Worm (Caenorhabditis elegans) whole organism, mixed stage, embryonic: ENCODE measurements around the gene sym-3.

Experiments
- M03D4.4 ChIP-seq: sonication (generic microtip); optimal IDR thresholded peaks from 2 replicates; lab custom pipeline; 2017; ENCODE audit warnings: mild to moderate bottlenecking, missing genetic modification characterization, missing compliant biosample characterization
- bed-3 ChIP-seq: fragments of 200-800 bp; sonication (Bioruptor generic); optimal IDR thresholded peaks from 3 replicates; lab custom pipeline; 2018; ENCODE audit warnings: mild to moderate bottlenecking, missing genetic modification characterization, moderate library complexity, missing compliant biosample characterization
- blmp-1 ChIP-seq: fragments of 150-350 bp; optimal IDR thresholded peaks from 2 replicates; lab custom pipeline; 2014; ENCODE audit warnings: missing biosample characterization, missing genetic modification characterization
- ceh-39 ChIP-seq: fragments of 150-350 bp; optimal IDR thresholded peaks from 2 replicates; lab custom pipeline; 2014; ENCODE audit warnings: missing biosample characterization, missing genetic modification characterization
- ceh-43 ChIP-seq: fragments of 200-800 bp; sonication (Bioruptor generic); optimal IDR thresholded peaks from 2 replicates; lab custom pipeline; 2018; ENCODE audit warnings: mild to moderate bottlenecking, missing genetic modification characterization, moderate library complexity, missing compliant biosample characterization
- ceh-83 ChIP-seq: fragments of 200-800 bp; sonication (Bioruptor generic); optimal IDR thresholded peaks from 2 replicates; lab custom pipeline; 2018; ENCODE audit warnings: mild to moderate bottlenecking, missing genetic modification characterization, missing compliant biosample characterization
- ces-1 ChIP-seq: fragments of 150-350 bp; optimal IDR thresholded peaks from 2 replicates; lab custom pipeline; 2014; ENCODE audit warnings: missing biosample characterization, missing genetic modification reagents, missing genetic modification characterization
- cnd-1 ChIP-seq: fragments of 200-800 bp; sonication (Bioruptor generic); optimal IDR thresholded peaks from 2 replicates; lab custom pipeline; 2018; ENCODE audit warnings: mild to moderate bottlenecking, missing genetic modification characterization, missing compliant biosample characterization
- drap-1 ChIP-seq: fragments of 200-800 bp; sonication (Bioruptor generic); optimal IDR thresholded peaks from 3 replicates; lab custom pipeline; 2018; ENCODE audit warnings: mild to moderate bottlenecking, missing genetic modification characterization, missing compliant biosample characterization
- elt-1 ChIP-seq: sonication (generic microtip); optimal IDR thresholded peaks from 2 replicates; lab custom pipeline; 2017; ENCODE audit warnings: missing genetic modification characterization, mild to moderate bottlenecking, missing compliant biosample characterization, antibody characterized with exemption, moderate library complexity, borderline replicate concordance; ENCODE audit not compliant: insufficient read depth
- elt-3 ChIP-seq: fragments of 150-350 bp; optimal IDR thresholded peaks from 2 replicates; lab custom pipeline; 2014; ENCODE audit warnings: missing biosample characterization, missing genetic modification characterization
- flh-1 ChIP-seq: fragments of 200-800 bp; sonication (Bioruptor generic); optimal IDR thresholded peaks from 2 replicates; lab custom pipeline; 2018; ENCODE audit warnings: mild to moderate bottlenecking, missing genetic modification characterization, moderate library complexity, missing compliant biosample characterization
- ham-2 ChIP-seq: fragments of 200-800 bp; sonication (Bioruptor generic); optimal IDR thresholded peaks from 2 replicates; lab custom pipeline; 2018; ENCODE audit warnings: mild to moderate bottlenecking, missing genetic modification characterization, missing compliant biosample characterization
- hlh-1 ChIP-seq: fragments of 150-350 bp; optimal IDR thresholded peaks from 2 replicates; lab custom pipeline; 2014; ENCODE audit warnings: missing biosample characterization, missing genetic modification reagents, missing genetic modification characterization
- lin-13 ChIP-seq: fragments of 150-350 bp; optimal IDR thresholded peaks from 2 replicates; lab custom pipeline; 2014; ENCODE audit warnings: missing biosample characterization, missing genetic modification characterization
- lin-32 ChIP-seq: fragments of 200-800 bp; sonication (Bioruptor generic); optimal IDR thresholded peaks from 2 replicates; lab custom pipeline; 2018; ENCODE audit warnings: mild to moderate bottlenecking, missing genetic modification characterization, missing compliant biosample characterization
- lsy-2 ChIP-seq: fragments of 150-350 bp; optimal IDR thresholded peaks from 2 replicates; lab custom pipeline; 2014; ENCODE audit warnings: missing biosample characterization, missing genetic modification characterization
- mab-5 ChIP-seq: fragments of 150-350 bp; optimal IDR thresholded peaks from 2 replicates; lab custom pipeline; 2014; ENCODE audit warnings: missing biosample characterization, missing genetic modification characterization
- mep-1 ChIP-seq: fragments of 150-350 bp; optimal IDR thresholded peaks from 2 replicates; lab custom pipeline; 2017; ENCODE audit warnings: missing biosample characterization, missing genetic modification reagents, missing genetic modification characterization, inconsistent platforms
- mls-2 ChIP-seq: sonication (generic microtip); optimal IDR thresholded peaks from 2 replicates; lab custom pipeline; 2016; ENCODE audit warnings: mild to moderate bottlenecking, missing genetic modification characterization, moderate library complexity, missing compliant biosample characterization
- nhr-12 ChIP-seq: fragments of 150-350 bp; optimal IDR thresholded peaks from 2 replicates; lab custom pipeline; 2014; ENCODE audit warnings: missing biosample characterization, missing genetic modification characterization
- nhr-2 ChIP-seq: fragments of 150-350 bp; optimal IDR thresholded peaks from 2 replicates; lab custom pipeline; 2014; ENCODE audit warnings: missing biosample characterization, missing genetic modification characterization
- nhr-237 ChIP-seq: fragments of 150-350 bp; optimal IDR thresholded peaks from 2 replicates; lab custom pipeline; 2014; ENCODE audit warnings: missing biosample characterization, missing genetic modification characterization
- nhr-28 ChIP-seq: fragments of 150-350 bp; optimal IDR thresholded peaks from 2 replicates; lab custom pipeline; 2014; ENCODE audit warnings: missing biosample characterization, missing genetic modification characterization
- nhr-76 ChIP-seq: sonication (generic microtip); optimal IDR thresholded peaks from 2 replicates; lab custom pipeline; 2017; ENCODE audit warnings: missing biosample characterization, missing genetic modification characterization
- pha-4 ChIP-seq: fragments of 150-350 bp; optimal IDR thresholded peaks from 2 replicates; lab custom pipeline; 2018; ENCODE audit warnings: missing biosample characterization, missing genetic modification reagents, missing genetic modification characterization
- sem-2 ChIP-seq: fragments of 200-800 bp; sonication (Bioruptor generic); optimal IDR thresholded peaks from 2 replicates; lab custom pipeline; 2018; ENCODE audit warnings: mild to moderate bottlenecking, missing genetic modification characterization, missing compliant biosample characterization
- snpc-4 ChIP-seq: fragments of 150-350 bp; optimal IDR thresholded peaks from 2 replicates; lab custom pipeline; 2014; ENCODE audit warnings: missing biosample characterization, missing genetic modification characterization
- sptf-1 ChIP-seq: sonication (generic microtip); optimal IDR thresholded peaks from 2 replicates; lab custom pipeline; 2017; ENCODE audit warnings: mild to moderate bottlenecking, missing genetic modification characterization, moderate library complexity, missing compliant biosample characterization
- tbx-8 ChIP-seq: fragments of 200-800 bp; sonication (Bioruptor generic); optimal IDR thresholded peaks from 2 replicates; lab custom pipeline; 2018; ENCODE audit warnings: mild to moderate bottlenecking, missing genetic modification characterization, moderate library complexity, missing compliant biosample characterization
- unc-120 ChIP-seq: sonication (generic microtip); optimal IDR thresholded peaks from 2 replicates; lab custom pipeline; 2017; ENCODE audit warnings: missing genetic modification characterization, missing compliant biosample characterization; ENCODE audit not compliant: poor library complexity, severe bottlenecking
- unc-39 ChIP-seq: fragments of 150-350 bp; optimal IDR thresholded peaks from 2 replicates; lab custom pipeline; 2014; ENCODE audit warnings: missing biosample characterization, missing genetic modification characterization
- unc-62 ChIP-seq: fragments of 150-350 bp; optimal IDR thresholded peaks from 2 replicates; lab custom pipeline; 2014; ENCODE audit warnings: missing biosample characterization, missing genetic modification reagents, missing genetic modification characterization
- zip-8 ChIP-seq: fragments of 150-350 bp; optimal IDR thresholded peaks from 2 replicates; lab custom pipeline; 2014; ENCODE audit warnings: missing biosample characterization, missing genetic modification characterization
- ztf-11 ChIP-seq: fragments of 150-350 bp; optimal IDR thresholded peaks from 2 replicates; lab custom pipeline; 2014; ENCODE audit warnings: missing biosample characterization, missing genetic modification characterization

The sym-3 gene

DNA sequence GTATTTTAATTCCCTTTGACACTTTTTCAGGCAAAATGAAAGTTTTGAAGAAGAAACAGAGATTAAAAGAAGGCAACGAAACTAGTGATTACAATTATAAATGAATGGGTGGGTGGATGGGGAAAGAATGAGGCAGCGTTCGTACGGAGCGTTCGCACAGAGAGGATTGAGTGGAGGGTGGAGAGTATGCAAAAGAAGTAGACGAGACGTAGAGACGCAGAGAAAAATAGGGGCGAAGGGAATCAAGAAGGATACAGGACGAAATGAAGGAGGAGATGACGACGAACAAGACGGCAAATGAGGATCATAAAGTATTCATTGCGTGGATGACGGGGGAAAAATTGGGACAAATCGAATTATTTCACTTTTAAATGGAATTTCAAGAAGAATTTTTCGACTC lies 8.8 kb upstream of the sym-3 start:
- TF ChIP-seq M03D4.4 (tag; lab: Kevin White, UChicago) (peak; percentile 11), lin-32 (GFP tag; lab: Kevin White, UChicago) (no peak), drap-1 (peak; percentile 19), unc-62 (peak; percentile 39), mls-2 (tag; lab: Kevin White, UChicago) (peak; percentile 73), lin-13 (tag; lab: Kevin White, UChicago) (peak; percentile 32), ceh-39 (tag; lab: Kevin White, UChicago) (no peak), cnd-1 (tag; lab: Kevin White, UChicago) (no peak), ces-1 (peak; percentile 32), unc-120 (tag; lab: Kevin White, UChicago) (no peak), sptf-1 (tag; lab: Kevin White, UChicago) (no peak), mep-1 (tag; lab: Kevin White, UChicago) (peak; percentile 20), snpc-4 (tag; lab: Kevin White, UChicago) (no peak)
- TF ChIP-seq, all 35 proteins: peak for 7

DNA sequence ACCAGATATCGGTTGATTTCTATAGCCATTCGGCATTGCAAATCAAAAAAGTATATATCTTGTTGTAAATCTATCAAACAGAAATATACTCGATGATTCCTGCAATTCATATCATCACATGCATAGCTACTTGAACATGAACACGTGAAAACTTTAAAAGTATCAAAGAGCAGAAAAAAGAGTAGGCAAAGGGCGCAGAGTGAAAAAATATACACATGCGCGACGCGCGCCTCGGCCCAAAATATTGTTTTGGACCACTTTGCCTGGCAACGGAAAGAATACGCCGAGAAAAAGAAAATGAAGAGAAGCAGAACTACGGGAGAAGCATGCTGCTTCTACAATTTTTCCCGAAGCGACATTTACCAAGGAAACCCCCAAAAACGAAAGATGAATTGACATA lies 2.9 kb upstream of the sym-3 start, which contains the start of gene C54H2.4:
TSS of gene C54H2.4 (minus strand) at position 101 of the 400 bp plus-strand sequence.
- TF ChIP-seq elt-3: no peak
- no peak for TF ChIP-seq cnd-1 (tag; lab: Kevin White, UChicago)
- TF ChIP-seq lsy-2 (tag; lab: Kevin White, UChicago): no peak
- no peak for TF ChIP-seq elt-1 (tag; lab: Kevin White, UChicago)
- TF ChIP-seq mls-2 (tag; lab: Kevin White, UChicago): no peak
- TF ChIP-seq nhr-28 (tag; lab: Kevin White, UChicago): no peak
- TF ChIP-seq unc-120 (tag; lab: Kevin White, UChicago): no peak
- no peak for TF ChIP-seq hlh-1 (tag; lab: Kevin White, UChicago)
- no peak for TF ChIP-seq nhr-237 (tag; lab: Kevin White, UChicago)
- no peak for TF ChIP-seq unc-62
- TF ChIP-seq zip-8 (tag; lab: Kevin White, UChicago): no peak
- TF ChIP-seq ceh-43 (GFP tag; lab: Kevin White, UChicago): no peak
- TF ChIP-seq M03D4.4 (tag; lab: Kevin White, UChicago): no peak
- no peak for TF ChIP-seq tbx-8 (GFP tag; lab: Kevin White, UChicago)
- TF ChIP-seq drap-1: no peak
- no peak for TF ChIP-seq blmp-1 (tag; lab: Kevin White, UChicago)
- TF ChIP-seq pha-4 (tag; lab: Kevin White, UChicago): no peak
- TF ChIP-seq ceh-39 (tag; lab: Kevin White, UChicago): no peak
- TF ChIP-seq unc-39 (tag; lab: Kevin White, UChicago): no peak
- TF ChIP-seq bed-3 (GFP tag; lab: Kevin White, UChicago): no peak

DNA sequence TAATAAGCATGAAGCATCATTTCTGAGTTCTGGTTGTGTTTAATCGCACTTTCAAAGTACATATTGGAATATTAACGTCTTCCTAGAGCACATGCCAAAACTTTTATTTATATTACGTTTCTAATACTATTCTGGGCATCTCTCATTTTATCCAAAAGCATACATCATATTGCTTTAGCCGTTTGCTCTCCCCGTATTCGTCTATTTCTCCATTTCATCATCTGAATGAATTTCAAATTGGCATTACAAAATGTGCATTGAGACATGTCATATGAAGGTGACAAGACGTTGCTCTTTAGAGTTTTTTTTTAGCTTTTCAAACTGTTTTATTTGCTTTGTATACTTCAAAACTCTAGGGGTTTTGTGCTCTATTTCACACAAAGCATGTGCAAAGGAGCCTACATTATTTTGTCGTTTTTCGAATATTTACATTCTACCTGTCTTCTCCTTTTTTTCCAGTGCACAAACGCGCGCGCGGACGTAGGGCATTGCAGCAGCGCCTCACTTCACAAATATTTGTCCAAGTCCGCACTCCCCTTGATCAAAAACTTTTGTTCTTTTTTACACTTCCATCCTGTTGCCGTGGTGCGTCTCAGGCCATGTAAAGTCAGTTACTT lies 925 bp upstream of the sym-3 start:
- TF ChIP-seq cnd-1 (tag; lab: Kevin White, UChicago) (no peak), pha-4 (tag; lab: Kevin White, UChicago) (peak; percentile 39)

DNA sequence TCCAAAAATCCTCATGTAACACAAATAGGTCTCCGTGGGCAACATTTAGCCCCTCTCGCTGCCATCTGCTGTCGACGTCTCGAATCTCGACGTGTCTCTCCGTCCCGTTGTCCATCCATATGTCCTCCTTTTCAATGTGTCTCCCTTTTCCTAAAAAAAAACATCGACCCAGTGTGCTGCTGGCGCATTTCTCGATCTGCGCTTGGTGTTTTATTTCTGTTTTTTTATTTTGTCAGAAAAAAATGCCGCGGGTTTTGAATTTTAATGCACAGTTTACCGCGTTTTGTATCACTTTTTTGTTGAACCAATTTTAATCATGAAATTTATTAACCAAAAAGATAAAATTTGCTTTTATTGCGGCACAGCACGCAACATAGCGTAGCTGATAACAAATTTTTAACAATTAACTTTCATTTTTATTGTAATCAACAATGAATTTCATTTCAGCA lies 2.3 kb downstream of the sym-3 start:
- TF ChIP-seq unc-62 (peak; percentile 51), ztf-11 (no peak), unc-39 (tag; lab: Kevin White, UChicago) (no peak), sem-2 (GFP tag; lab: Kevin White, UChicago) (no peak), nhr-237 (tag; lab: Kevin White, UChicago) (no peak), bed-3 (GFP tag; lab: Kevin White, UChicago) (no peak), lin-32 (GFP tag; lab: Kevin White, UChicago) (peak; percentile 54), elt-3 (no peak), nhr-12 (tag; lab: Kevin White, UChicago) (no peak), unc-120 (tag; lab: Kevin White, UChicago) (no peak), lsy-2 (tag; lab: Kevin White, UChicago) (peak; percentile 9), nhr-2 (tag; lab: Kevin White, UChicago) (no peak), ceh-39 (tag; lab: Kevin White, UChicago) (peak; percentile 31), flh-1 (GFP tag; lab: Kevin White, UChicago) (no peak), mep-1 (tag; lab: Kevin White, UChicago) (peak; percentile 44), cnd-1 (tag; lab: Kevin White, UChicago) (peak; percentile 78), snpc-4 (tag; lab: Kevin White, UChicago) (no peak), elt-1 (tag; lab: Kevin White, UChicago) (no peak), ceh-43 (GFP tag; lab: Kevin White, UChicago) (no peak), blmp-1 (tag; lab: Kevin White, UChicago) (no peak), mab-5 (no peak), mls-2 (tag; lab: Kevin White, UChicago) (peak; percentile 43), hlh-1 (tag; lab: Kevin White, UChicago) (peak; percentile 48), M03D4.4 (tag; lab: Kevin White, UChicago) (no peak), sptf-1 (tag; lab: Kevin White, UChicago) (peak; percentile 22), ceh-83 (GFP tag; lab: Kevin White, UChicago) (no peak), pha-4 (tag; lab: Kevin White, UChicago) (no peak), nhr-28 (tag; lab: Kevin White, UChicago) (no peak), lin-13 (tag; lab: Kevin White, UChicago) (no peak), ces-1 (peak; percentile 38), zip-8 (tag; lab: Kevin White, UChicago) (no peak), nhr-76 (tag; lab: Kevin White, UChicago) (no peak), tbx-8 (GFP tag; lab: Kevin White, UChicago) (no peak), drap-1 (no peak), ham-2 (no peak)
